Fruit fly (Drosophila melanogaster): Measurements from ENCODE around the gene Sgs3.

Sgs3 gene

DNA sequence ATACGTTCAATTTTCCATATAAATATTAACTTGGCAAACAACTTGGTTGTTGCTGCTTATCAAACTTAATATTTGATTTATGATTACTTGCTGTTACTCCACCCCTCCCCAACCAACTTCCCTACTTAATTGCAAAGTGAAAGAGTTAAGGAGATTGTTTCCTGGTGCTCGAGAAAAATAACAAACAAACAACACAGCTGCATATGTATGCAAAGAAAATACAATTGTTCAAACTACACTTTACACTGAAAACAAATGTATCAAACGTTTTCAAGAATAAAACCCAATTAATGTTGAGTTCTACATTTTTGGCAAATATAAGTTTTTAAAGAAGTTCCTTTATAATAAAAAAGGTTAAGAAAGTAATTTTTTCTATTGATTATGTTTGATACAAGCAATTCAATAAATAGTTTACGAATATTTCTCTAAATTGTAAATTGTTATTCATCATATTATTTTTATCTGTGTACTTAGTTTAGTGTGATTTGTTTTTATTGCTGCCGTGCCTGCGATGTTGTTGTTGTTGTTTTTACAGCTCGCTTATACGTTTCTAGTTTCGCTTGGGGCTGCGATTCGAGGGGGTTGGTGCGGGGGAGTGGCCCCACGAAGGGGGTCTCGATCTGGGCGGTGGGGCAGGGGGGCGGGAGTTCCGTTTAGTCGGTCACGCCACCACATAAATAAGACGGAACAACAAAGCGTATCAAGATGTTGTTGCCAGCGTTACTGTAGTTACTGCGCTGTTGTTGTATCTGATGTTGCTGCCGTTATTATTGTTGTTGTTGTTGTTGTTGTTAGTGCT, 43.8 kb downstream of the Sgs3 start:
- no peak for TF ChIP-seq CG10348 (GFP tag; IDR thresholded peaks at IDR 0.05)
- peak; percentile 69; the same call in 1 of the 3 replicates for TF ChIP-seq fd96Ca (GFP tag; IDR thresholded peaks at IDR 0.05)
- peak; percentile 54 for TF ChIP-seq CG15710 (tag; optimal IDR thresholded peaks at IDR 0.05)
- TF ChIP-seq CG13204 (GFP tag; optimal IDR thresholded peaks at IDR 0.05): peak; percentile 55
- TF ChIP-seq CG12605 (GFP tag; IDR thresholded peaks at IDR 0.05): peak; percentile 47; the same call in 1 of the 2 replicates
- TF ChIP-seq Pif1B (GFP tag; optimal IDR thresholded peaks at IDR 0.05): no peak
- TF ChIP-seq rn (GFP tag; IDR thresholded peaks at IDR 0.05): no peak
- TF ChIP-seq Pif1A (GFP tag; optimal IDR thresholded peaks at IDR 0.05): no peak
- TF ChIP-seq Ets98B (GFP tag; IDR thresholded peaks at IDR 0.05): peak; percentile 28; the same call in 1 of the 2 replicates
- peak; percentile 48; the same call in 1 of the 3 replicates for TF ChIP-seq CG4496 (GFP tag; IDR thresholded peaks at IDR 0.05)
- peak; percentile 75 for TF ChIP-seq CG8159 (tag; optimal IDR thresholded peaks at IDR 0.05)
- peak; percentile 75 for TF ChIP-seq CG32121 (GFP tag; IDR thresholded peaks at IDR 0.05)
- TF ChIP-seq CG34367 (tag; optimal IDR thresholded peaks at IDR 0.05): peak; percentile 28
- TF ChIP-seq Snoo (tag; optimal IDR thresholded peaks at IDR 0.05): no peak
- peak; percentile 82 for TF ChIP-seq CG8301 (tag; optimal IDR thresholded peaks at IDR 0.05)
- TF ChIP-seq gl (tag; optimal IDR thresholded peaks at IDR 0.05): peak; percentile 62
- peak; percentile 73 for TF ChIP-seq CG9948 (tag; optimal IDR thresholded peaks at IDR 0.05)
- TF ChIP-seq CG17806 (tag; optimal IDR thresholded peaks at IDR 0.05): peak; percentile 66
- TF ChIP-seq CG14655 (GFP tag; optimal IDR thresholded peaks at IDR 0.05): peak; percentile 71
- peak; percentile 17 for TF ChIP-seq D1 (tag; optimal IDR thresholded peaks at IDR 0.05)
- peak; percentile 9 for TF ChIP-seq EcR (GFP tag; optimal IDR thresholded peaks at IDR 0.05)

dm6 chr3L:11556637-11557036, 44.6 kb downstream of the Sgs3 start:
- peak; percentile 8 for TF ChIP-seq CG9948 (tag; optimal IDR thresholded peaks at IDR 0.05)
- TF ChIP-seq Ets98B (GFP tag; IDR thresholded peaks at IDR 0.05): no peak

- peak; percentile 50 for TF ChIP-seq Pif1A (GFP tag; optimal IDR thresholded peaks at IDR 0.05)
- TF ChIP-seq CG15710 (tag; optimal IDR thresholded peaks at IDR 0.05): no peak
- TF ChIP-seq rn (GFP tag; IDR thresholded peaks at IDR 0.05): no peak
- peak; percentile 73 for TF ChIP-seq CG8301 (tag; optimal IDR thresholded peaks at IDR 0.05)
- peak; percentile 78 for TF ChIP-seq fd96Ca (GFP tag; IDR thresholded peaks at IDR 0.05)
- TF ChIP-seq Ets98B (GFP tag; IDR thresholded peaks at IDR 0.05): peak; percentile 76
- peak; percentile 26; the same call in 1 of the 2 replicates for TF ChIP-seq CG32121 (GFP tag; IDR thresholded peaks at IDR 0.05)
- peak; percentile 6 for TF ChIP-seq Pif1B (GFP tag; optimal IDR thresholded peaks at IDR 0.05)
- no peak for TF ChIP-seq CG10348 (GFP tag; IDR thresholded peaks at IDR 0.05)
- no peak for TF ChIP-seq Snoo (tag; optimal IDR thresholded peaks at IDR 0.05)
- TF ChIP-seq gl (tag; optimal IDR thresholded peaks at IDR 0.05): peak; percentile 89
- peak; percentile 33 for TF ChIP-seq CG34367 (tag; optimal IDR thresholded peaks at IDR 0.05)
- peak; percentile 73 for TF ChIP-seq CG13204 (GFP tag; optimal IDR thresholded peaks at IDR 0.05)
- TF ChIP-seq CG12605 (GFP tag; IDR thresholded peaks at IDR 0.05): peak; percentile 84
- TF ChIP-seq CG9948 (tag; optimal IDR thresholded peaks at IDR 0.05): peak; percentile 9
- no peak for TF ChIP-seq D1 (tag; optimal IDR thresholded peaks at IDR 0.05)
- peak; percentile 6 for TF ChIP-seq EcR (GFP tag; optimal IDR thresholded peaks at IDR 0.05)
- TF ChIP-seq CG4496 (GFP tag; IDR thresholded peaks at IDR 0.05): peak; percentile 74
- TF ChIP-seq CG17806 (tag; optimal IDR thresholded peaks at IDR 0.05): peak; percentile 21
- TF ChIP-seq CG8159 (tag; optimal IDR thresholded peaks at IDR 0.05): peak; percentile 9
- TF ChIP-seq CG14655 (GFP tag; optimal IDR thresholded peaks at IDR 0.05): peak; percentile 77
These were observed 45.2 kb downstream of the Sgs3 start for dm6 chr3L:11557209-11557608.

DNA sequence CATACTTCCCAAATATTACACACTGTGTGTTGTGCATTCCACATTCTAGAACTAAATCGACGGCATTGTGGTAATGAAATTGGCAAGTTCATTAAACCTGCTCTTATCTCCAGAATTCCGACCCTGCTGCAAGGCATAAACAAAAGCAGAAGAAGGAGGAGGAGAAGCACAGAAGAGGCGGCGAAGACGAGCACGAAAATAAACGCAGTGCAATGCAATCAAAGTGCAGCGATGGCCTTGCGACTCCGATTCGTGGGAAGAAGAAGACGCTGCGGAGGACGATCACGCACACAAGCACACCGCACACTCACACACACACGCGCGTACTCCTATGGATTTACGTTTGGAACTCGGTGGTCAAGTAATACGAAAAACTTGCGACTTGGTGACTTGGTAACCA, 48.9 kb downstream of the Sgs3 start:
- TF ChIP-seq CG13204 (GFP tag; optimal IDR thresholded peaks at IDR 0.05): peak; percentile 60
- 0 out of 3 replicates have a peak, but pooled peaks have one; percentile 9 for TF ChIP-seq CG4496 (GFP tag; IDR thresholded peaks at IDR 0.05)
- no peak for TF ChIP-seq gl (tag; optimal IDR thresholded peaks at IDR 0.05)
- peak; percentile 97 for TF ChIP-seq EcR (GFP tag; optimal IDR thresholded peaks at IDR 0.05)

DNA sequence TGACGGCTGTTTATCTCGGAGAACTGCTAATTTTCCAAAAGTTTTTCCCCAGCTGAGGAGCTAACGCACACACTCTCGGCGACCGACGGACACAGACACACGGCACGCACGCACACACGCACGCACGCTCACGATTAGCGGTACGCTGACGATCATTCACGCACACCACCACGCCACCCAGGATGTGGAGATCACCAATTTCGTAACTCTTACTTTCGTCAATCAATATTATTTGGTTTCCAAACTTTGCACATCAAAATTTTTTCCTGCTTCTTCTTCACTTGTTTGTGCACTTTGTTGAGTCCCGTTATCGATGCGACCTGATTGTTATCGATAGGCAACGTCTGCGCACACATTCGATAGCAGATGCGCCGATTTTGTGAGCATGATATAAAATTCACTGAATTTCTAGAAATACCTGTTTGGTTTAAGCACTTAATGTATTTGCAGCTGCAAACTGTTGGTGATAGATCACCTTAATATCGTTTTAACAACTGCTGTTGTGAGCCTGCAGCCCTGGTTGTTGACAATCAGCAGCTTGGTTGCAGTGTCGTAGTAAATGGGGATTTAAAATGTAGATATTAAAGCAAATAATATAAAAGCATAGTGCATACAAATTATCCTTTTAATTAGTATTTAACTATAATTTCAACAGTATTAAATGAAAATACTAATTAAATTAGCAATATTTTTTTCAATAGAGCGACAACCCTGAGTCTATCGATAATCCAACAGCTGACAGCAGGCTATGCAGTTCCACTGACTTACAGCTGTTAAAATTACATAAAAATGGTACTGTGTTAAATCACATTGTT, 50.1 kb downstream of the Sgs3 start, which contains the start of the genes CG7394 and Mob2:
TSS of gene CG7394 (plus strand) at position 51 of the 815 bp plus-strand sequence.
TSS of gene Mob2 (minus strand) at position 288 of the 815 bp plus-strand sequence.
- peak; percentile 87 for TF ChIP-seq Pif1B (GFP tag; optimal IDR thresholded peaks at IDR 0.05)
- TF ChIP-seq CG13204 (GFP tag; optimal IDR thresholded peaks at IDR 0.05): no peak
- TF ChIP-seq gl (tag; optimal IDR thresholded peaks at IDR 0.05): peak; percentile 13
- TF ChIP-seq CG32121 (GFP tag; IDR thresholded peaks at IDR 0.05): peak; percentile 86; the same call in 1 of the 2 replicates
- TF ChIP-seq CG4496 (GFP tag; IDR thresholded peaks at IDR 0.05): peak; percentile 87
- TF ChIP-seq CG10348 (GFP tag; IDR thresholded peaks at IDR 0.05): peak; percentile 50; the same call in 1 of the 2 replicates
- peak; percentile 80 for TF ChIP-seq CG8301 (tag; optimal IDR thresholded peaks at IDR 0.05)
- peak; percentile 84 for TF ChIP-seq CG14655 (GFP tag; optimal IDR thresholded peaks at IDR 0.05)
- TF ChIP-seq CG12605 (GFP tag; IDR thresholded peaks at IDR 0.05): peak; percentile 81
- TF ChIP-seq CG9948 (tag; optimal IDR thresholded peaks at IDR 0.05): peak; percentile 75
- TF ChIP-seq CG34367 (tag; optimal IDR thresholded peaks at IDR 0.05): peak; percentile 80
- TF ChIP-seq rn (GFP tag; IDR thresholded peaks at IDR 0.05): peak; percentile 71
- TF ChIP-seq CG8159 (tag; optimal IDR thresholded peaks at IDR 0.05): peak; percentile 81
- TF ChIP-seq D1 (tag; optimal IDR thresholded peaks at IDR 0.05): peak; percentile 85
- TF ChIP-seq EcR (GFP tag; optimal IDR thresholded peaks at IDR 0.05): peak; percentile 17
- TF ChIP-seq Pif1A (GFP tag; optimal IDR thresholded peaks at IDR 0.05): peak; percentile 88
- TF ChIP-seq Snoo (tag; optimal IDR thresholded peaks at IDR 0.05): peak; percentile 81
- TF ChIP-seq fd96Ca (GFP tag; IDR thresholded peaks at IDR 0.05): peak; percentile 90
- peak; percentile 81 for TF ChIP-seq CG15710 (tag; optimal IDR thresholded peaks at IDR 0.05)
- TF ChIP-seq Ets98B (GFP tag; IDR thresholded peaks at IDR 0.05): peak; percentile 87
- peak; percentile 87 for TF ChIP-seq CG17806 (tag; optimal IDR thresholded peaks at IDR 0.05)
